Worm (Caenorhabditis elegans) whole organism, young adult: ENCODE measurements around the gene brf-1.

ENCODE experiments used
- die-1 ChIP-seq: sonication (generic microtip); optimal IDR thresholded peaks from 2 replicates; lab custom pipeline; 2016; ENCODE audit warnings: missing genotype, mild to moderate bottlenecking, missing genetic modification characterization, missing compliant biosample characterization
- hsf-1 ChIP-seq: fragments of 200-800 bp; sonication (Bioruptor generic); IDR thresholded peaks from 2 replicates; pipeline ENCODE4 v1.3.6; 2022; ENCODE audit warnings: missing genetic modification reagents, missing genetic modification characterization, missing compliant biosample characterization
- lag-1 ChIP-seq: fragments of 200-800 bp; sonication (Bioruptor generic); IDR thresholded peaks from 2 replicates; pipeline ENCODE4 v1.3.6; 2022; ENCODE audit warnings: missing genetic modification reagents, missing genetic modification characterization, missing compliant biosample characterization
- lin-54 ChIP-seq: fragments of 200-800 bp; sonication (Bioruptor generic); optimal IDR thresholded peaks from 2 replicates; lab custom pipeline; 2018; ENCODE audit warnings: mild to moderate bottlenecking, missing genetic modification characterization, missing compliant biosample characterization
- ztf-26 ChIP-seq: sonication (generic microtip); optimal IDR thresholded peaks from 2 replicates; lab custom pipeline; 2017; ENCODE audit warnings: missing genetic modification characterization, missing compliant biosample characterization

- no peak for TF ChIP-seq hsf-1 (GFP tag; lab: Robert Waterston, UW)
- no peak for TF ChIP-seq die-1 (tag; lab: Kevin White, UChicago)
- no peak for TF ChIP-seq ztf-26 (tag; lab: Kevin White, UChicago)
- no peak for TF ChIP-seq lin-54 (GFP tag; lab: Kevin White, UChicago)
- TF ChIP-seq lag-1 (GFP tag; lab: Robert Waterston, UW) = no peak
These were observed 15.7 kb upstream of the brf-1 start, which contains the start of gene C30G12.2 for ce11 chrII:7289923-7290476.
